Worm (Caenorhabditis elegans): ENCODE measurements around the gene F53F4.4.

- TF ChIP-seq snpc-1.2 (GFP tag; IDR thresholded peaks at IDR 0.05) = no peak
- no peak for TF ChIP-seq F37D6.2 (tag; optimal IDR thresholded peaks at IDR 0.05)
- no peak for TF ChIP-seq nhr-11 (tag; optimal IDR thresholded peaks at IDR 0.05)
These were observed 30.4 kb upstream of the F53F4.4 start for ce11 chrV:13562748-13563147.
